Worm (Caenorhabditis elegans) whole organism, mixed stage, embryonic: ENCODE results near the gene ceh-39.

ENCODE experiments used
- M03D4.4 ChIP-seq: sonication (generic microtip); optimal IDR thresholded peaks from 2 replicates; lab custom pipeline; 2017; ENCODE audit warnings: mild to moderate bottlenecking, missing genetic modification characterization, missing compliant biosample characterization
- bed-3 ChIP-seq: fragments of 200-800 bp; sonication (Bioruptor generic); optimal IDR thresholded peaks from 3 replicates; lab custom pipeline; 2018; ENCODE audit warnings: mild to moderate bottlenecking, missing genetic modification characterization, moderate library complexity, missing compliant biosample characterization
- blmp-1 ChIP-seq: fragments of 150-350 bp; optimal IDR thresholded peaks from 2 replicates; lab custom pipeline; 2014; ENCODE audit warnings: missing biosample characterization, missing genetic modification characterization
- ceh-39 ChIP-seq: fragments of 150-350 bp; optimal IDR thresholded peaks from 2 replicates; lab custom pipeline; 2014; ENCODE audit warnings: missing biosample characterization, missing genetic modification characterization
- ceh-43 ChIP-seq: fragments of 200-800 bp; sonication (Bioruptor generic); optimal IDR thresholded peaks from 2 replicates; lab custom pipeline; 2018; ENCODE audit warnings: mild to moderate bottlenecking, missing genetic modification characterization, moderate library complexity, missing compliant biosample characterization
- ceh-83 ChIP-seq: fragments of 200-800 bp; sonication (Bioruptor generic); optimal IDR thresholded peaks from 2 replicates; lab custom pipeline; 2018; ENCODE audit warnings: mild to moderate bottlenecking, missing genetic modification characterization, missing compliant biosample characterization
- ces-1 ChIP-seq: fragments of 150-350 bp; optimal IDR thresholded peaks from 2 replicates; lab custom pipeline; 2014; ENCODE audit warnings: missing biosample characterization, missing genetic modification reagents, missing genetic modification characterization
- cnd-1 ChIP-seq: fragments of 200-800 bp; sonication (Bioruptor generic); optimal IDR thresholded peaks from 2 replicates; lab custom pipeline; 2018; ENCODE audit warnings: mild to moderate bottlenecking, missing genetic modification characterization, missing compliant biosample characterization
- drap-1 ChIP-seq: fragments of 200-800 bp; sonication (Bioruptor generic); optimal IDR thresholded peaks from 3 replicates; lab custom pipeline; 2018; ENCODE audit warnings: mild to moderate bottlenecking, missing genetic modification characterization, missing compliant biosample characterization
- elt-1 ChIP-seq: sonication (generic microtip); optimal IDR thresholded peaks from 2 replicates; lab custom pipeline; 2017; ENCODE audit warnings: missing genetic modification characterization, mild to moderate bottlenecking, missing compliant biosample characterization, antibody characterized with exemption, moderate library complexity, borderline replicate concordance; ENCODE audit not compliant: insufficient read depth
- elt-3 ChIP-seq: fragments of 150-350 bp; optimal IDR thresholded peaks from 2 replicates; lab custom pipeline; 2014; ENCODE audit warnings: missing biosample characterization, missing genetic modification characterization
- flh-1 ChIP-seq: fragments of 200-800 bp; sonication (Bioruptor generic); optimal IDR thresholded peaks from 2 replicates; lab custom pipeline; 2018; ENCODE audit warnings: mild to moderate bottlenecking, missing genetic modification characterization, moderate library complexity, missing compliant biosample characterization
- ham-2 ChIP-seq: fragments of 200-800 bp; sonication (Bioruptor generic); optimal IDR thresholded peaks from 2 replicates; lab custom pipeline; 2018; ENCODE audit warnings: mild to moderate bottlenecking, missing genetic modification characterization, missing compliant biosample characterization
- hlh-1 ChIP-seq: fragments of 150-350 bp; optimal IDR thresholded peaks from 2 replicates; lab custom pipeline; 2014; ENCODE audit warnings: missing biosample characterization, missing genetic modification reagents, missing genetic modification characterization
- lin-13 ChIP-seq: fragments of 150-350 bp; optimal IDR thresholded peaks from 2 replicates; lab custom pipeline; 2014; ENCODE audit warnings: missing biosample characterization, missing genetic modification characterization
- lin-32 ChIP-seq: fragments of 200-800 bp; sonication (Bioruptor generic); optimal IDR thresholded peaks from 2 replicates; lab custom pipeline; 2018; ENCODE audit warnings: mild to moderate bottlenecking, missing genetic modification characterization, missing compliant biosample characterization
- lsy-2 ChIP-seq: fragments of 150-350 bp; optimal IDR thresholded peaks from 2 replicates; lab custom pipeline; 2014; ENCODE audit warnings: missing biosample characterization, missing genetic modification characterization
- mab-5 ChIP-seq: fragments of 150-350 bp; optimal IDR thresholded peaks from 2 replicates; lab custom pipeline; 2014; ENCODE audit warnings: missing biosample characterization, missing genetic modification characterization
- mep-1 ChIP-seq: fragments of 150-350 bp; optimal IDR thresholded peaks from 2 replicates; lab custom pipeline; 2017; ENCODE audit warnings: missing biosample characterization, missing genetic modification reagents, missing genetic modification characterization, inconsistent platforms
- mls-2 ChIP-seq: sonication (generic microtip); optimal IDR thresholded peaks from 2 replicates; lab custom pipeline; 2016; ENCODE audit warnings: mild to moderate bottlenecking, missing genetic modification characterization, moderate library complexity, missing compliant biosample characterization
- nhr-12 ChIP-seq: fragments of 150-350 bp; optimal IDR thresholded peaks from 2 replicates; lab custom pipeline; 2014; ENCODE audit warnings: missing biosample characterization, missing genetic modification characterization
- nhr-2 ChIP-seq: fragments of 150-350 bp; optimal IDR thresholded peaks from 2 replicates; lab custom pipeline; 2014; ENCODE audit warnings: missing biosample characterization, missing genetic modification characterization
- nhr-237 ChIP-seq: fragments of 150-350 bp; optimal IDR thresholded peaks from 2 replicates; lab custom pipeline; 2014; ENCODE audit warnings: missing biosample characterization, missing genetic modification characterization
- nhr-28 ChIP-seq: fragments of 150-350 bp; optimal IDR thresholded peaks from 2 replicates; lab custom pipeline; 2014; ENCODE audit warnings: missing biosample characterization, missing genetic modification characterization
- nhr-76 ChIP-seq: sonication (generic microtip); optimal IDR thresholded peaks from 2 replicates; lab custom pipeline; 2017; ENCODE audit warnings: missing biosample characterization, missing genetic modification characterization
- pha-4 ChIP-seq: fragments of 150-350 bp; optimal IDR thresholded peaks from 2 replicates; lab custom pipeline; 2018; ENCODE audit warnings: missing biosample characterization, missing genetic modification reagents, missing genetic modification characterization
- sem-2 ChIP-seq: fragments of 200-800 bp; sonication (Bioruptor generic); optimal IDR thresholded peaks from 2 replicates; lab custom pipeline; 2018; ENCODE audit warnings: mild to moderate bottlenecking, missing genetic modification characterization, missing compliant biosample characterization
- snpc-4 ChIP-seq: fragments of 150-350 bp; optimal IDR thresholded peaks from 2 replicates; lab custom pipeline; 2014; ENCODE audit warnings: missing biosample characterization, missing genetic modification characterization
- sptf-1 ChIP-seq: sonication (generic microtip); optimal IDR thresholded peaks from 2 replicates; lab custom pipeline; 2017; ENCODE audit warnings: mild to moderate bottlenecking, missing genetic modification characterization, moderate library complexity, missing compliant biosample characterization
- tbx-8 ChIP-seq: fragments of 200-800 bp; sonication (Bioruptor generic); optimal IDR thresholded peaks from 2 replicates; lab custom pipeline; 2018; ENCODE audit warnings: mild to moderate bottlenecking, missing genetic modification characterization, moderate library complexity, missing compliant biosample characterization
- unc-120 ChIP-seq: sonication (generic microtip); optimal IDR thresholded peaks from 2 replicates; lab custom pipeline; 2017; ENCODE audit warnings: missing genetic modification characterization, missing compliant biosample characterization; ENCODE audit not compliant: poor library complexity, severe bottlenecking
- unc-39 ChIP-seq: fragments of 150-350 bp; optimal IDR thresholded peaks from 2 replicates; lab custom pipeline; 2014; ENCODE audit warnings: missing biosample characterization, missing genetic modification characterization
- unc-62 ChIP-seq: fragments of 150-350 bp; optimal IDR thresholded peaks from 2 replicates; lab custom pipeline; 2014; ENCODE audit warnings: missing biosample characterization, missing genetic modification reagents, missing genetic modification characterization
- zip-8 ChIP-seq: fragments of 150-350 bp; optimal IDR thresholded peaks from 2 replicates; lab custom pipeline; 2014; ENCODE audit warnings: missing biosample characterization, missing genetic modification characterization
- ztf-11 ChIP-seq: fragments of 150-350 bp; optimal IDR thresholded peaks from 2 replicates; lab custom pipeline; 2014; ENCODE audit warnings: missing biosample characterization, missing genetic modification characterization

ceh-39 gene

ce11 chrX:1845493-1845892, 10.5 kb downstream of the ceh-39 start, which contains the start of gene T26C11.4:
Gene T26C11.4 (minus strand): TSS chrX:1845546.
- no peak for TF ChIP-seq M03D4.4 (tag; lab: Kevin White, UChicago)
- TF ChIP-seq elt-1 (tag; lab: Kevin White, UChicago), result no peak
- TF ChIP-seq ceh-43 (GFP tag; lab: Kevin White, UChicago), result no peak
- no peak for TF ChIP-seq sem-2
- TF ChIP-seq mep-1, result peak; percentile 5
- no peak for TF ChIP-seq unc-62 (GFP tag; lab: Kevin White, UChicago)
- no peak for TF ChIP-seq unc-39 (tag; lab: Kevin White, UChicago)
- TF ChIP-seq tbx-8 (GFP tag; lab: Kevin White, UChicago), result no peak
- peak; percentile 67 for TF ChIP-seq ceh-39 (tag; lab: Kevin White, UChicago)
- no peak for TF ChIP-seq elt-3 (tag; lab: Kevin White, UChicago)
- TF ChIP-seq nhr-28, result no peak
- no peak for TF ChIP-seq mls-2 (tag; lab: Kevin White, UChicago)
- TF ChIP-seq bed-3 (GFP tag; lab: Kevin White, UChicago), result no peak
- TF ChIP-seq nhr-237, result no peak
- TF ChIP-seq nhr-12 (tag; lab: Kevin White, UChicago), result no peak
- no peak for TF ChIP-seq hlh-1 (tag; lab: Kevin White, UChicago)
- no peak for TF ChIP-seq ham-2 (GFP tag; lab: Kevin White, UChicago)
- no peak for TF ChIP-seq ceh-83 (GFP tag; lab: Kevin White, UChicago)
- TF ChIP-seq lin-13, result no peak
- TF ChIP-seq ztf-11 (tag; lab: Kevin White, UChicago), result no peak
- TF ChIP-seq pha-4 (tag; lab: Kevin White, UChicago), result peak; percentile 3
- no peak for TF ChIP-seq snpc-4 (tag; lab: Kevin White, UChicago)
- TF ChIP-seq blmp-1 (tag; lab: Kevin White, UChicago), result no peak
- no peak for TF ChIP-seq zip-8 (tag; lab: Kevin White, UChicago)
- TF ChIP-seq cnd-1 (tag; lab: Kevin White, UChicago), result no peak
- no peak for TF ChIP-seq mab-5
- TF ChIP-seq unc-120 (tag; lab: Kevin White, UChicago), result no peak
- TF ChIP-seq nhr-76 (tag; lab: Kevin White, UChicago), result no peak
- no peak for TF ChIP-seq flh-1
- peak; percentile 15 for TF ChIP-seq ces-1
- no peak for TF ChIP-seq nhr-2 (tag; lab: Kevin White, UChicago)
- TF ChIP-seq drap-1 (GFP tag; lab: Kevin White, UChicago), result no peak
- no peak for TF ChIP-seq lin-32 (GFP tag; lab: Kevin White, UChicago)
- TF ChIP-seq sptf-1 (tag; lab: Kevin White, UChicago), result no peak

ce11 chrX:1837703-1838102, 18.3 kb downstream of the ceh-39 start:
- TF ChIP-seq bed-3 (GFP tag; lab: Kevin White, UChicago) (peak; percentile 64), flh-1 (peak; percentile 2), nhr-76 (tag; lab: Kevin White, UChicago) (no peak), sptf-1 (tag; lab: Kevin White, UChicago) (peak; percentile 86), pha-4 (tag; lab: Kevin White, UChicago) (no peak), unc-39 (tag; lab: Kevin White, UChicago) (no peak), mls-2 (tag; lab: Kevin White, UChicago) (peak; percentile 59), lin-32 (GFP tag; lab: Kevin White, UChicago) (peak; percentile 66), lsy-2 (tag; lab: Kevin White, UChicago) (no peak), sem-2 (peak; percentile 46), tbx-8 (GFP tag; lab: Kevin White, UChicago) (peak; percentile 8), blmp-1 (tag; lab: Kevin White, UChicago) (no peak), zip-8 (tag; lab: Kevin White, UChicago) (no peak), ztf-11 (tag; lab: Kevin White, UChicago) (no peak), ceh-83 (GFP tag; lab: Kevin White, UChicago) (peak; percentile 75), ces-1 (no peak), unc-62 (GFP tag; lab: Kevin White, UChicago) (no peak), snpc-4 (tag; lab: Kevin White, UChicago) (no peak), nhr-2 (tag; lab: Kevin White, UChicago) (no peak), lin-13 (no peak), ham-2 (GFP tag; lab: Kevin White, UChicago) (peak; percentile 62), elt-1 (tag; lab: Kevin White, UChicago) (no peak), drap-1 (GFP tag; lab: Kevin White, UChicago) (peak; percentile 77), mab-5 (no peak), M03D4.4 (tag; lab: Kevin White, UChicago) (peak; percentile 77), unc-120 (tag; lab: Kevin White, UChicago) (peak; percentile 33), mep-1 (no peak), nhr-28 (no peak), nhr-237 (no peak), elt-3 (tag; lab: Kevin White, UChicago) (no peak), nhr-12 (tag; lab: Kevin White, UChicago) (no peak), ceh-43 (GFP tag; lab: Kevin White, UChicago) (peak; percentile 65), cnd-1 (tag; lab: Kevin White, UChicago) (peak; percentile 73), hlh-1 (tag; lab: Kevin White, UChicago) (peak; percentile 6), ceh-39 (tag; lab: Kevin White, UChicago) (no peak)
